Worm (Caenorhabditis elegans): ENCODE data around the gene C28A5.6.

ce11 chrIII:4381343-4381742 is 48.0 kb downstream of the C28A5.6 start, which contains the start of gene pals-27:
- TF ChIP-seq C06A6.2 (GFP tag; conservative IDR thresholded peaks at IDR 0.05), result no peak
- no peak for TF ChIP-seq repo-1 (tag; optimal IDR thresholded peaks at IDR 0.05)
- TF ChIP-seq cebp-1 (GFP tag; IDR thresholded peaks at IDR 0.05), result no peak
- no peak for TF ChIP-seq cebp-1 (tag; optimal IDR thresholded peaks at IDR 0.05)
- no peak for TF ChIP-seq snpc-4 (GFP tag; optimal IDR thresholded peaks at IDR 0.05)
- TF ChIP-seq snpc-4 (tag; optimal IDR thresholded peaks at IDR 0.05), result no peak
- no peak for TF ChIP-seq egrh-3 (GFP tag; IDR thresholded peaks at IDR 0.05)
- TF ChIP-seq unc-62 (GFP tag; optimal IDR thresholded peaks at IDR 0.05), result no peak
- no peak for TF ChIP-seq snpc-1.1 (tag; optimal IDR thresholded peaks at IDR 0.05; ENCODE audit: insufficient read depth)
- no peak for TF ChIP-seq F49E8.2 (tag; optimal IDR thresholded peaks at IDR 0.05; ENCODE audit: insufficient read depth)
- no peak for TF ChIP-seq dpl-1 (GFP tag; optimal IDR thresholded peaks at IDR 0.05)
- no peak for TF ChIP-seq T26A5.8 (tag; optimal IDR thresholded peaks at IDR 0.05)
- no peak for TF ChIP-seq ztf-25 (GFP tag; IDR thresholded peaks at IDR 0.05)
- no peak for TF ChIP-seq snpc-3.4 (tag; optimal IDR thresholded peaks at IDR 0.05)
- TF ChIP-seq let-607 (tag; optimal IDR thresholded peaks at IDR 0.05), result no peak
